Worm (Caenorhabditis elegans): Measurements from ENCODE around the gene Y54G2A.44.

- no peak for TF ChIP-seq F10E7.11 (tag; optimal IDR thresholded peaks at IDR 0.05)
- no peak for TF ChIP-seq mes-4 (tag; optimal IDR thresholded peaks at IDR 0.05)
- TF ChIP-seq unc-130 (GFP tag; optimal IDR thresholded peaks at IDR 0.05), result no peak
- TF ChIP-seq rcor-1 (GFP tag; IDR thresholded peaks at IDR 0.05), result no peak
- no peak for TF ChIP-seq hmg-20 (GFP tag; IDR thresholded peaks at IDR 0.05)
Measured at ce11 chrIV:2758079-2758478, 43.6 kb upstream of the Y54G2A.44 start.

All from whole organism, young adult.